Comparison of ENCODE assay signal across 2 worm cellular contexts in genomic region chrIV:1120865-1121264, ce11.
TF ChIP-seq lines count a peak whose summit lies in the region.

No protein-coding gene starts in this region.

TF ChIP-seq in whole organism, L4 larva, 104 proteins besides CTCF, POLR2A, EP300 and RAD21:
- no peak for TF ChIP-seq cey-2 (tag; optimal IDR thresholded peaks at IDR 0.05; lab: Kevin White, UChicago; ENCODE audit: borderline replicate concordance, insufficient read depth)
- TF ChIP-seq D1046.2 (GFP tag; IDR thresholded peaks at IDR 0.05; lab: Robert Waterston, UW): peak; percentile 85; the same call in 1 of the 2 replicates
- TF ChIP-seq saeg-2 (GFP tag; IDR thresholded peaks at IDR 0.05; lab: Robert Waterston, UW): no peak
- no peak for TF ChIP-seq mdt-29 (GFP tag; IDR thresholded peaks at IDR 0.05; lab: Robert Waterston, UW)
- TF ChIP-seq F26F4.8 (GFP tag; conservative IDR thresholded peaks at IDR 0.05; lab: Robert Waterston, UW): 0 out of 2 replicates have a peak, but pooled peaks have one; percentile 49
- 0 out of 2 replicates have a peak, but pooled peaks have one; percentile 22 for TF ChIP-seq egl-43 (GFP tag; IDR thresholded peaks at IDR 0.05; lab: Robert Waterston, UW)
- peak; percentile 61 for TF ChIP-seq set-16 (GFP tag; IDR thresholded peaks at IDR 0.05; lab: Robert Waterston, UW)

TF ChIP-seq in whole organism, young adult, 124 proteins besides CTCF, POLR2A, EP300 and RAD21:
- TF ChIP-seq hsf-1 (GFP tag; IDR thresholded peaks at IDR 0.05; lab: Robert Waterston, UW): 0 out of 2 replicates have a peak, but pooled peaks have one; percentile 18
- no peak for TF ChIP-seq ama-1 (optimal IDR thresholded peaks at IDR 0.05; lab: Kevin White, UChicago)
- TF ChIP-seq ama-1 (GFP tag; optimal IDR thresholded peaks at IDR 0.05; lab: Kevin White, UChicago): no peak
- 0 out of 2 replicates have a peak, but pooled peaks have one; percentile 5 for TF ChIP-seq F39B2.1 (GFP tag; IDR thresholded peaks at IDR 0.05; lab: Robert Waterston, UW)
- TF ChIP-seq cebp-1 (GFP tag; IDR thresholded peaks at IDR 0.05; lab: Robert Waterston, UW): 0 out of 2 replicates have a peak, but pooled peaks have one; percentile 32
- no peak for TF ChIP-seq cebp-1 (tag; optimal IDR thresholded peaks at IDR 0.05; lab: Kevin White, UChicago)
- TF ChIP-seq dox-1 (GFP tag; IDR thresholded peaks at IDR 0.05; lab: Robert Waterston, UW): no peak
- TF ChIP-seq Y53G8AR.9 (GFP tag; conservative IDR thresholded peaks at IDR 0.05; lab: Robert Waterston, UW): 0 out of 2 replicates have a peak, but pooled peaks have one; percentile 15
- no peak for TF ChIP-seq ceh-40 (GFP tag; IDR thresholded peaks at IDR 0.05; lab: Robert Waterston, UW)
- no peak for TF ChIP-seq chd-7 (tag; optimal IDR thresholded peaks at IDR 0.05; lab: Kevin White, UChicago)
